Fruit fly (Drosophila melanogaster) whole organism, embryonic: ENCODE measurements around the gene cdi.
A peak's percentile ranks its signal among the peaks of the same experiment; 100 is the strongest.

Experiments used
- Adf1 ChIP-seq: fragments of 200-800 bp; sonication (Bioruptor generic); IDR thresholded peaks from 2 replicates; pipeline ENCODE4 v1.3.6; 2022; ENCODE audit warnings: missing biosample characterization, missing genetic modification characterization
- Antp ChIP-seq: fragments of 200-800 bp; sonication (Bioruptor generic); optimal IDR thresholded peaks from 3 replicates; lab custom pipeline; 2016; ENCODE audit warnings: missing biosample characterization, missing genetic modification characterization
- CG10565 ChIP-seq: fragments of 200-800 bp; sonication (Bioruptor generic); optimal IDR thresholded peaks from 3 replicates; lab custom pipeline; 2016; ENCODE audit warnings: missing biosample characterization, mild to moderate bottlenecking, missing genetic modification characterization
- CG10654 ChIP-seq: fragments of 200-800 bp; sonication (Bioruptor generic); optimal IDR thresholded peaks from 2 replicates; lab custom pipeline; 2016; ENCODE audit warnings: missing biosample characterization, missing genetic modification characterization
- CG11456 ChIP-seq: fragments of 200-800 bp; sonication (Bioruptor generic); IDR thresholded peaks from 3 replicates; pipeline ENCODE4 v1.3.6; 2022; ENCODE audit warnings: missing biosample characterization, missing genetic modification characterization
- CG11695 ChIP-seq: fragments of 200-800 bp; sonication (Bioruptor generic); IDR thresholded peaks from 3 replicates; pipeline ENCODE4 v1.3.6; 2022; ENCODE audit warnings: missing biosample characterization, missing genetic modification characterization
- CG13894 ChIP-seq: fragments of 200-800 bp; sonication (Bioruptor generic); optimal IDR thresholded peaks from 3 replicates; lab custom pipeline; 2018; ENCODE audit warnings: missing biosample characterization, mild to moderate bottlenecking, missing genetic modification characterization, moderate library complexity
- CG14050 ChIP-seq: fragments of 200-800 bp; sonication (Bioruptor generic); IDR thresholded peaks from 3 replicates; pipeline ENCODE4 v1.3.6; 2022; ENCODE audit warnings: missing biosample characterization, missing genetic modification characterization
- CG15479 ChIP-seq: fragments of 200-800 bp; sonication (Bioruptor generic); optimal IDR thresholded peaks from 3 replicates; lab custom pipeline; 2019; ENCODE audit warnings: missing biosample characterization, mild to moderate bottlenecking, missing genetic modification characterization, moderate library complexity
- CG16813 ChIP-seq: fragments of 200-800 bp; sonication (Bioruptor generic); IDR thresholded peaks from 3 replicates; pipeline ENCODE4 v1.3.6; 2022; ENCODE audit warnings: missing biosample characterization, missing genetic modification characterization; ENCODE audit not compliant: partially characterized antibody
- CG16815 ChIP-seq: fragments of 200-800 bp; sonication (Bioruptor generic); optimal IDR thresholded peaks from 3 replicates; lab custom pipeline; 2017; ENCODE audit warnings: missing biosample characterization, mild to moderate bottlenecking, missing genetic modification characterization
- CG32772 ChIP-seq: fragments of 200-800 bp; sonication (Bioruptor generic); IDR thresholded peaks from 2 replicates; pipeline ENCODE4 v1.3.6; 2022; ENCODE audit warnings: missing biosample characterization, missing genetic modification characterization
- CG34422 ChIP-seq: fragments of 200-800 bp; sonication (Bioruptor generic); IDR thresholded peaks from 3 replicates; pipeline ENCODE4 v1.3.6; 2022; ENCODE audit warnings: missing biosample characterization, missing genetic modification characterization
- CG42726 ChIP-seq: fragments of 200-800 bp; sonication (Bioruptor generic); IDR thresholded peaks from 2 replicates; pipeline ENCODE4 v1.3.6; 2022; ENCODE audit warnings: missing biosample characterization, missing genetic modification characterization; ENCODE audit not compliant: partially characterized antibody
- CG4328 ChIP-seq: fragments of 200-800 bp; sonication (Bioruptor generic); optimal IDR thresholded peaks from 3 replicates; lab custom pipeline; 2017; ENCODE audit warnings: missing biosample characterization, missing genetic modification reagents, missing genetic modification characterization
- CG4360 ChIP-seq: fragments of 200-800 bp; sonication (Bioruptor generic); IDR thresholded peaks from 2 replicates; pipeline ENCODE4 v1.3.6; 2022; ENCODE audit warnings: missing biosample characterization, missing genetic modification characterization
- CG4707 ChIP-seq: fragments of 200-800 bp; sonication (Bioruptor generic); optimal IDR thresholded peaks from 2 replicates; lab custom pipeline; 2018; ENCODE audit warnings: missing biosample characterization, mild to moderate bottlenecking, missing genetic modification characterization, moderate library complexity
- CG5180 ChIP-seq: fragments of 200-800 bp; sonication (Bioruptor generic); optimal IDR thresholded peaks from 3 replicates; lab custom pipeline; 2017; ENCODE audit warnings: missing biosample characterization, missing genetic modification characterization, mild to moderate bottlenecking, moderate library complexity, missing genetic modification reagents
- CG7271 ChIP-seq: fragments of 200-800 bp; sonication (Bioruptor generic); optimal IDR thresholded peaks from 2 replicates; lab custom pipeline; 2018; ENCODE audit warnings: missing biosample characterization, mild to moderate bottlenecking, missing genetic modification characterization, moderate library complexity
- CG7987 ChIP-seq: fragments of 200-800 bp; sonication (Bioruptor generic); optimal IDR thresholded peaks from 2 replicates; lab custom pipeline; 2018; ENCODE audit warnings: missing biosample characterization, mild to moderate bottlenecking, missing genetic modification characterization, moderate library complexity
- CG8089 ChIP-seq: fragments of 200-800 bp; sonication (Bioruptor generic); optimal IDR thresholded peaks from 3 replicates; lab custom pipeline; 2016; ENCODE audit warnings: missing biosample characterization, missing genetic modification characterization
- CG8765 ChIP-seq: fragments of 200-800 bp; sonication (Bioruptor generic); IDR thresholded peaks from 2 replicates; pipeline ENCODE4 v1.3.6; 2022; ENCODE audit warnings: missing biosample characterization, missing genetic modification characterization
- CG9797 ChIP-seq: fragments of 200-800 bp; sonication (Bioruptor generic); optimal IDR thresholded peaks from 3 replicates; lab custom pipeline; 2018; ENCODE audit warnings: missing biosample characterization, mild to moderate bottlenecking, missing genetic modification characterization
- Chrac-16 ChIP-seq: fragments of 200-800 bp; sonication (Bioruptor generic); optimal IDR thresholded peaks from 3 replicates; lab custom pipeline; 2016; ENCODE audit warnings: missing biosample characterization, missing genetic modification characterization
- D19B ChIP-seq: fragments of 200-800 bp; sonication (Bioruptor generic); optimal IDR thresholded peaks from 2 replicates; lab custom pipeline; 2017; ENCODE audit warnings: missing biosample characterization, mild to moderate bottlenecking, missing genetic modification characterization
- Dip2 ChIP-seq: fragments of 200-800 bp; sonication (Bioruptor generic); IDR thresholded peaks from 2 replicates; pipeline ENCODE4 v1.3.6; 2022; ENCODE audit warnings: missing biosample characterization, missing genetic modification characterization
- Dll ChIP-seq: fragments of 200-800 bp; sonication (Bioruptor generic); IDR thresholded peaks from 4 replicates; pipeline ENCODE4 v1.3.6; 2022; ENCODE audit warnings: missing biosample characterization, missing genetic modification characterization; ENCODE audit not compliant: partially characterized antibody
- Kr ChIP-seq: fragments of 200-800 bp; sonication (Bioruptor generic); optimal IDR thresholded peaks from 2 replicates; lab custom pipeline; 2017; ENCODE audit warnings: missing biosample characterization, mild to moderate bottlenecking, missing genetic modification characterization
- NC2α ChIP-seq: fragments of 200-800 bp; sonication (Bioruptor generic); optimal IDR thresholded peaks from 2 replicates; lab custom pipeline; 2016; ENCODE audit warnings: missing biosample characterization, missing genetic modification characterization
- Nf-YB ChIP-seq: fragments of 200-800 bp; sonication (Bioruptor generic); optimal IDR thresholded peaks from 3 replicates; lab custom pipeline; 2019; ENCODE audit warnings: missing biosample characterization, mild to moderate bottlenecking, missing genetic modification characterization, moderate library complexity
- Opbp ChIP-seq: fragments of 200-800 bp; sonication (Bioruptor generic); IDR thresholded peaks from 3 replicates; pipeline ENCODE4 v1.3.6; 2022; ENCODE audit warnings: missing biosample characterization, missing genetic modification characterization; ENCODE audit not compliant: partially characterized antibody
- PHDP ChIP-seq: fragments of 200-800 bp; sonication (Bioruptor generic); optimal IDR thresholded peaks from 3 replicates; lab custom pipeline; 2018; ENCODE audit warnings: missing biosample characterization, mild to moderate bottlenecking, missing genetic modification characterization, moderate library complexity
- ac ChIP-seq: fragments of 200-800 bp; sonication (Bioruptor generic); optimal IDR thresholded peaks from 3 replicates; lab custom pipeline; 2017; ENCODE audit warnings: missing biosample characterization, mild to moderate bottlenecking, missing genetic modification characterization
- ara ChIP-seq: fragments of 200-800 bp; sonication (Bioruptor generic); IDR thresholded peaks from 2 replicates; pipeline ENCODE4 v1.3.6; 2022; ENCODE audit warnings: missing biosample characterization, missing genetic modification characterization
- chn ChIP-seq: fragments of 200-800 bp; sonication (Bioruptor generic); optimal IDR thresholded peaks from 2 replicates; lab custom pipeline; 2016; ENCODE audit warnings: missing biosample characterization, missing genetic modification characterization
- corto ChIP-seq: fragments of 200-800 bp; sonication (Bioruptor generic); optimal IDR thresholded peaks from 2 replicates; lab custom pipeline; 2016; ENCODE audit warnings: missing biosample characterization, mild to moderate bottlenecking, missing genetic modification characterization, moderate library complexity
- dpn ChIP-seq, 2 experiments: fragments of 200-800 bp; sonication (Bioruptor generic); optimal IDR thresholded peaks; 3 replicates each; lab custom pipeline; 2016; ENCODE audit warnings: missing biosample characterization in 2 of 2, missing genetic modification characterization in 2 of 2
- fd64A ChIP-seq: fragments of 200-800 bp; sonication (Bioruptor generic); optimal IDR thresholded peaks from 3 replicates; lab custom pipeline; 2018; ENCODE audit warnings: missing biosample characterization, mild to moderate bottlenecking, missing genetic modification characterization
- ham ChIP-seq: fragments of 200-800 bp; sonication (Bioruptor generic); IDR thresholded peaks from 2 replicates; pipeline ENCODE4 v1.3.6; 2022; ENCODE audit warnings: missing biosample characterization, missing genetic modification characterization
- kni ChIP-seq: fragments of 200-800 bp; sonication (Bioruptor generic); optimal IDR thresholded peaks from 3 replicates; lab custom pipeline; 2017; ENCODE audit warnings: mild to moderate bottlenecking, missing biosample characterization, missing genetic modification reagents, missing genetic modification characterization
- lbe ChIP-seq: fragments of 200-800 bp; sonication (Bioruptor generic); optimal IDR thresholded peaks from 2 replicates; lab custom pipeline; 2016; ENCODE audit warnings: missing biosample characterization, mild to moderate bottlenecking, missing genetic modification characterization
- nom ChIP-seq: fragments of 200-800 bp; sonication (Bioruptor generic); optimal IDR thresholded peaks from 2 replicates; lab custom pipeline; 2017; ENCODE audit warnings: missing biosample characterization, missing genetic modification characterization, mild to moderate bottlenecking, moderate library complexity, missing genetic modification reagents
- pan ChIP-seq, 4 experiments: fragments of >200 bp in 3 of 4; fragments of 200-800 bp in 1 of 4; sonication (Bioruptor generic) in 1 of 4; optimal IDR thresholded peaks in 3 of 4; IDR thresholded peaks in 1 of 4; 2 replicates each; pipeline versions ENCODE4 v1.3.6 to Lab custom; 2017 to 2022; ENCODE audit warnings: missing biosample characterization in 2 of 4, missing genetic modification characterization in 2 of 4, mixed read lengths in 1 of 4
- rib ChIP-seq: fragments of 200-800 bp; sonication (Bioruptor generic); IDR thresholded peaks from 2 replicates; pipeline ENCODE4 v1.3.6; 2022; ENCODE audit warnings: missing biosample characterization, missing genetic modification characterization
- scrt ChIP-seq: fragments of 200-800 bp; sonication (Bioruptor generic); optimal IDR thresholded peaks from 2 replicates; lab custom pipeline; 2018; ENCODE audit warnings: missing biosample characterization, mild to moderate bottlenecking, missing genetic modification characterization, moderate library complexity
- sens-2 ChIP-seq: fragments of 200-800 bp; sonication (Bioruptor generic); IDR thresholded peaks from 2 replicates; pipeline ENCODE4 v1.3.6; 2022; ENCODE audit warnings: missing biosample characterization, missing genetic modification characterization
- stc ChIP-seq: fragments of 200-800 bp; sonication (Bioruptor generic); IDR thresholded peaks from 2 replicates; pipeline ENCODE4 v1.3.6; 2022; ENCODE audit warnings: missing biosample characterization, missing genetic modification characterization
- tx ChIP-seq: fragments of 200-800 bp; sonication (Bioruptor generic); optimal IDR thresholded peaks from 2 replicates; lab custom pipeline; 2016; ENCODE audit warnings: missing biosample characterization, missing genetic modification characterization
- zen2 ChIP-seq: fragments of 200-800 bp; sonication (Bioruptor generic); IDR thresholded peaks from 3 replicates; pipeline ENCODE4 v1.3.6; 2022; ENCODE audit warnings: missing biosample characterization, missing genetic modification characterization; ENCODE audit not compliant: partially characterized antibody

Gene cdi

DNA sequence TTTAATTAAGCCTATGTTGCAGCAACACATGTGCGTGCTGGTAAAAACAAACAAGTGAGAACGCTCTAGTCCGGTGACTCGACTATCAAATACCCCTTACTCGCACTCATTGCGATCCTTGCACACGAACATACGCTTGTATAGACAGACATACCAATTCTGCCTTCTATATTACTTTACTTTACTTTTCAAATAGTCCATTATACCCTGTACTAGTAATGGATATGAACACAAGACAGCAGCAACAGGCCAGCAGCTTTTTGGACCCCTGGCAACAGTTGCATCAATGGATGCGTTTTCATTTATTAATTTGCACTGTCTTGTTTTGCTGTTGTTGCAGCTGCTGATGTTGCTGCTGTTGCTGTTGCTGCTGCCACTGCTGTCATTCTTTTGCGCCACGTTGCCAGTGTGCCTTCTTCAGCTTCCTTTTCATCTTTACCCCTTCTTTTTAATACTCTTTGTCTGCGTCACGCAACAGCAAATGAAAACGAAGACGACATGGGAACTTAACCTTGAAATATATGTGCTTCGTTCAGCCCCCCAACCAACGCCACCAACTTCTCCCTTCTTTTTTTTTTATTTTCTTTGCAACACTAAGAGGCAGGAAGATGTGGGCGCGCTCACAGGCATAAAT is 24.6 kb upstream of the cdi start (continued):
- no peak for TF ChIP-seq tx
- no peak for TF ChIP-seq NC2α
- TF ChIP-seq CG4707 (GFP tag; lab: Kevin White, UChicago), result no peak
- TF ChIP-seq CG5180, result no peak
- TF ChIP-seq CG11456 (GFP tag; lab: Robert Waterston, UW), result peak; percentile 72; the same call in 2 of the 3 replicates
- no peak for TF ChIP-seq stc
- TF ChIP-seq Chrac-16, result peak; percentile 27
- no peak for TF ChIP-seq rib (GFP tag; lab: Robert Waterston, UW)
- TF ChIP-seq Dip2 (GFP tag; lab: Robert Waterston, UW), result no peak
- TF ChIP-seq CG9797 (GFP tag; lab: Kevin White, UChicago), result no peak
- TF ChIP-seq CG8089, result no peak
- TF ChIP-seq CG4360 (GFP tag; lab: Robert Waterston, UW), result no peak
- TF ChIP-seq ac, result no peak
- no peak for TF ChIP-seq dpn (GFP tag; optimal IDR thresholded peaks at IDR 0.05; lab: Kevin White, UChicago)
- TF ChIP-seq CG42726 (GFP tag; lab: Robert Waterston, UW), result no peak
- TF ChIP-seq CG8765, result no peak
- TF ChIP-seq CG15479 (GFP tag; lab: Kevin White, UChicago), result no peak
- TF ChIP-seq D19B (GFP tag; lab: Kevin White, UChicago), result peak; percentile 26
- no peak for TF ChIP-seq CG16813
- TF ChIP-seq fd64A (GFP tag; lab: Kevin White, UChicago), result no peak
- TF ChIP-seq pan (optimal IDR thresholded peaks at IDR 0.05; lab: Kevin White, UChicago), result no peak
- TF ChIP-seq pan (GFP tag; optimal IDR thresholded peaks at IDR 0.05 in 1 of 2, IDR thresholded peaks at IDR 0.05 in 1 of 2), result peak in 1 of 2 experiments; percentile 49
- TF ChIP-seq kni, result no peak
- peak; percentile 44 for TF ChIP-seq nom (GFP tag; lab: Kevin White, UChicago)
- TF ChIP-seq CG32772 (GFP tag; lab: Robert Waterston, UW), result 0 out of 2 replicates have a peak, but pooled peaks have one; percentile 48
- no peak for TF ChIP-seq CG11695 (GFP tag; lab: Robert Waterston, UW)
- TF ChIP-seq Adf1 (GFP tag; lab: Robert Waterston, UW), result no peak
- no peak for TF ChIP-seq CG7271 (tag; lab: Kevin White, UChicago)
- no peak for TF ChIP-seq CG14050
- no peak for TF ChIP-seq Dll (GFP tag; lab: Robert Waterston, UW)
- no peak for TF ChIP-seq CG10565
- TF ChIP-seq corto, result peak; percentile 24
- no peak for TF ChIP-seq CG16815 (GFP tag; lab: Kevin White, UChicago)
- TF ChIP-seq PHDP (tag; lab: Kevin White, UChicago), result no peak
- no peak for TF ChIP-seq Nf-YB (GFP tag; lab: Kevin White, UChicago)
- TF ChIP-seq CG10654, result no peak
- TF ChIP-seq CG4328, result no peak
- no peak for TF ChIP-seq scrt (GFP tag; lab: Kevin White, UChicago)
- peak; percentile 29 for TF ChIP-seq Antp (GFP tag; lab: Kevin White, UChicago)
- TF ChIP-seq chn (GFP tag; lab: Kevin White, UChicago), result no peak
- peak; percentile 32 for TF ChIP-seq lbe
- TF ChIP-seq ara (GFP tag; lab: Robert Waterston, UW), result peak; percentile 79
- TF ChIP-seq Opbp (GFP tag; lab: Robert Waterston, UW), result no peak
- TF ChIP-seq CG34422 (GFP tag; lab: Robert Waterston, UW), result peak; percentile 48; the same call in 1 of the 3 replicates
- peak; percentile 44; the same call in 1 of the 2 replicates for TF ChIP-seq sens-2
- no peak for TF ChIP-seq CG7987 (GFP tag; lab: Kevin White, UChicago)
- no peak for TF ChIP-seq ham (GFP tag; lab: Robert Waterston, UW)
- no peak for TF ChIP-seq Kr (GFP tag; lab: Kevin White, UChicago)
- TF ChIP-seq zen2 (GFP tag; lab: Robert Waterston, UW), result no peak
- no peak for TF ChIP-seq CG13894
